Worm (Caenorhabditis elegans) whole organism, dauer: ENCODE measurements around the gene lin-15B.

Experiments
- unc-62 ChIP-seq: sonication (generic microtip); optimal IDR thresholded peaks from 2 replicates; lab custom pipeline; 2017; ENCODE audit warnings: missing biosample characterization, missing genetic modification reagents, missing genetic modification characterization

The lin-15B gene

ce11 chrX:15772674-15773073 lies 46.8 kb downstream of the lin-15B start, which contains the start of gene Y7A5A.2:
Gene Y7A5A.2, minus strand, starts transcription at chrX:15772735.
- no peak for TF ChIP-seq unc-62 (GFP tag; lab: Kevin White, UChicago)

DNA sequence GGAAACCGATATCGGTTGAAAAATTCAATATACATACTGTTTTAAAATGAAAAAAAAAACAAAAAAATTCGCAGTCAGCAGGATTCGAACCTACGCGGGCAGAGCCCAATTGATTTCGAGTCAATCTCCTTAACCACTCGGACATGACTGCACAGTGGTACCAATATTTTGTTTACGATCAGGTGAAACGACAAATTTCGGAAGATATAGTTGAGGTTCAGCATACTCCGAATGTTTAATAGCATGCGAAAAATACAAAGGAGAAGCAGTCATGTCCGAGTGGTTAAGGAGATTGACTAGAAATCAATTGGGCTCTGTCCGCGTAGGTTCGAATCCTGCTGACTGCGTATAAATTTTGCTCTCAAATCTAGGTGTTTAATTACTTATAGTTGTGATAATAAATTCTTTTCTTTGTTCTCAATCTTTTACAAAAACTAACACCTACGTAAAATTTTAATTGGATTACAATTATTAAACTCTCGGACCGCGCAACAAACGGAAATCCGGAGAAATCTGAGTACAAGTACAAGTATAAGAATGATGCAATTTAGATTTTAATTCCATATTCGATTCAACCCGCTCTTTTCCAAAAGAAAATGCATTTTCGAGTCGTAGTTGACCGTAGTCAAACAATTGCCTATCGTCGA lies 47.5 kb downstream of the lin-15B start, which contains the start of gene Y7A5A.13:
Gene Y7A5A.13 (plus strand): TSS at position 597 of the 647 bp plus-strand sequence.
- TF ChIP-seq unc-62 (GFP tag; lab: Kevin White, UChicago), result no peak

DNA sequence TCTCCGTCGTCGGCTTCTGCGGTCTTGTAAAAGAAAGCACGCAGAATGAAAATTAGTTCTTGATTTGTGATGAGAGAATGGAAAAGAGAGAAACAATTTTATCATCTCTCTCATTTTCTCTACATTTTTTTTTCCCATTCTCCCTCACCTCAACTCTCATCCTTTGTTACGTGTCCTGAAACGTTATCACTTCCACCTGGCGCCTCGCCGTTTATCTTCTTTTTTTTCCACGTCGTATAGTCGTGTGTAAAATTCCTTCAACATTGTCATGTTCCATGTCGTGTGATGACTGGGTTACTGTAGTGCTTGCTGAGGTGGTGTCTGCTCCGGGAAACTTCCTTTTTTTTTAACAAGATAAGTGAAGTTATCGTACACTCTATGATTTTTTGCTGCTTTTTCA lies 53.6 kb downstream of the lin-15B start:
- TF ChIP-seq unc-62 (GFP tag; lab: Kevin White, UChicago), result no peak
